Fruit fly (Drosophila melanogaster) whole organism, prepupa: ENCODE results near the gene CG32453.

Source experiments
- CG3032 ChIP-seq: fragments of 200-800 bp; optimal IDR thresholded peaks from 2 replicates; lab custom pipeline; 2019; ENCODE audit warnings: missing biosample characterization, mild to moderate bottlenecking, missing genetic modification characterization, moderate library complexity
- CG32006 ChIP-seq: fragments of 200-800 bp; sonication (Bioruptor generic); optimal IDR thresholded peaks from 3 replicates; lab custom pipeline; 2017; ENCODE audit warnings: missing biosample characterization, mild to moderate bottlenecking, missing genetic modification characterization
- CG6792 ChIP-seq: fragments of 200-800 bp; sonication (Bioruptor generic); optimal IDR thresholded peaks from 3 replicates; lab custom pipeline; 2016; ENCODE audit warnings: missing biosample characterization, missing genetic modification characterization
- CG8119 ChIP-seq: fragments of 200-800 bp; sonication (Bioruptor generic); IDR thresholded peaks from 3 replicates; pipeline ENCODE4 v1.3.6; 2022; ENCODE audit warnings: missing biosample characterization, missing genetic modification characterization
- CG8319 ChIP-seq: fragments of 200-800 bp; sonication (Bioruptor generic); optimal IDR thresholded peaks from 3 replicates; lab custom pipeline; 2016; ENCODE audit warnings: missing biosample characterization, missing genetic modification characterization
- Eip78C ChIP-seq: fragments of 200-800 bp; sonication (Bioruptor generic); peaks from one replicate; lab custom pipeline; 2016; ENCODE audit warnings: missing biosample characterization, missing genetic modification characterization
- Lpt ChIP-seq: fragments of 200-800 bp; sonication (Bioruptor generic); optimal IDR thresholded peaks from 3 replicates; lab custom pipeline; 2016; ENCODE audit warnings: missing biosample characterization, missing genetic modification characterization
- Sox15 ChIP-seq: fragments of 200-800 bp; sonication (Bioruptor generic); optimal IDR thresholded peaks from 3 replicates; lab custom pipeline; 2016; ENCODE audit warnings: missing biosample characterization, missing genetic modification characterization
- cyc ChIP-seq: fragments of 200-800 bp; sonication (Bioruptor generic); optimal IDR thresholded peaks from 3 replicates; lab custom pipeline; 2016; ENCODE audit warnings: missing biosample characterization, missing genetic modification characterization
- dac ChIP-seq: fragments of 200-800 bp; sonication (Bioruptor generic); optimal IDR thresholded peaks from 2 replicates; lab custom pipeline; 2017; ENCODE audit warnings: missing biosample characterization, mild to moderate bottlenecking, missing genetic modification characterization
- eg ChIP-seq: fragments of 200-800 bp; sonication (Bioruptor generic); IDR thresholded peaks from 3 replicates; pipeline ENCODE4 v1.3.6; 2022; ENCODE audit warnings: missing biosample characterization, missing genetic modification characterization

dm6 chr3L:22713605-22714004 is 16.6 kb downstream of the CG32453 start:
- TF ChIP-seq Eip78C (GFP tag; lab: Kevin White, UChicago) (peak; percentile 4), CG32006 (GFP tag; lab: Kevin White, UChicago) (no peak), CG6792 (GFP tag; lab: Kevin White, UChicago) (no peak), CG8319 (no peak), dac (GFP tag; lab: Kevin White, UChicago) (no peak), CG8119 (GFP tag; lab: Robert Waterston, UW) (no peak), Lpt (GFP tag; lab: Kevin White, UChicago) (no peak), CG3032 (tag; lab: Kevin White, UChicago) (no peak), cyc (GFP tag; lab: Kevin White, UChicago) (no peak), Sox15 (GFP tag; lab: Kevin White, UChicago) (no peak), eg (GFP tag; lab: Robert Waterston, UW) (no peak)
